Worm (Caenorhabditis elegans) whole organism, L3 larva: Measurements from ENCODE around the gene str-130.
A peak's percentile ranks its signal among the peaks of the same experiment; 100 is the strongest.

ENCODE experiments used
- R02D3.7 ChIP-seq: fragments of 150-350 bp; optimal IDR thresholded peaks from 2 replicates; lab custom pipeline; 2014; ENCODE audit warnings: missing biosample characterization, missing genetic modification characterization
- ZK546.5 ChIP-seq: sonication (generic microtip); optimal IDR thresholded peaks from 2 replicates; lab custom pipeline; 2017; ENCODE audit warnings: missing biosample characterization, missing genetic modification characterization
- aly-2 ChIP-seq: fragments of 150-350 bp; optimal IDR thresholded peaks from 2 replicates; lab custom pipeline; 2014; ENCODE audit warnings: missing biosample characterization, missing genetic modification characterization
- ama-1 ChIP-seq: fragments of 150-350 bp; optimal IDR thresholded peaks from 2 replicates; lab custom pipeline; 2018
- ceh-16 ChIP-seq: sonication (generic microtip); optimal IDR thresholded peaks from 2 replicates; lab custom pipeline; 2017; ENCODE audit warnings: missing biosample characterization, missing genetic modification characterization
- ceh-82 ChIP-seq: fragments of 150-350 bp; optimal IDR thresholded peaks from 2 replicates; lab custom pipeline; 2014; ENCODE audit warnings: missing biosample characterization, missing genetic modification characterization
- egl-27 ChIP-seq: sonication (generic microtip); optimal IDR thresholded peaks from 4 replicates; lab custom pipeline; 2017; ENCODE audit warnings: missing biosample characterization, missing genetic modification reagents, missing genetic modification characterization
- egl-5 ChIP-seq: fragments of 150-350 bp; optimal IDR thresholded peaks from 2 replicates; lab custom pipeline; 2017; ENCODE audit warnings: missing biosample characterization, missing genetic modification reagents, missing genetic modification characterization, inconsistent platforms
- elt-1 ChIP-seq: fragments of 150-350 bp; optimal IDR thresholded peaks from 2 replicates; lab custom pipeline; 2014; ENCODE audit warnings: missing biosample characterization, missing genetic modification characterization
- elt-2 ChIP-seq: sonication (generic microtip); optimal IDR thresholded peaks from 2 replicates; lab custom pipeline; 2016; ENCODE audit warnings: missing genetic modification reagents, mild to moderate bottlenecking, missing genetic modification characterization, missing compliant biosample characterization
- elt-3 ChIP-seq, 3 experiments: fragments of 150-350 bp in 1 of 3; sonication (generic microtip) in 2 of 3; optimal IDR thresholded peaks; 2 replicates in 2 of 3; 4 replicates in 1 of 3; lab custom pipeline; 2014 to 2017; ENCODE audit warnings: missing biosample characterization in 3 of 3, missing genetic modification characterization in 3 of 3
- fkh-10 ChIP-seq: sonication (generic microtip); optimal IDR thresholded peaks from 2 replicates; lab custom pipeline; 2017; ENCODE audit warnings: missing biosample characterization, missing genetic modification reagents, missing genetic modification characterization
- fkh-2 ChIP-seq: fragments of 150-350 bp; optimal IDR thresholded peaks from 2 replicates; lab custom pipeline; 2014; ENCODE audit warnings: missing biosample characterization, missing genetic modification reagents, missing genetic modification characterization
- fos-1 ChIP-seq: fragments of 150-350 bp; optimal IDR thresholded peaks from 2 replicates; lab custom pipeline; 2014; ENCODE audit warnings: missing biosample characterization, missing genetic modification characterization
- hmg-11 ChIP-seq: sonication (generic microtip); optimal IDR thresholded peaks from 2 replicates; lab custom pipeline; 2016; ENCODE audit warnings: missing genetic modification characterization, missing compliant biosample characterization
- lin-15B ChIP-seq: fragments of 150-350 bp; optimal IDR thresholded peaks from 2 replicates; lab custom pipeline; 2014; ENCODE audit warnings: missing biosample characterization, missing genetic modification characterization
- lin-39 ChIP-seq: fragments of 150-350 bp; optimal IDR thresholded peaks from 2 replicates; lab custom pipeline; 2018; ENCODE audit warnings: missing biosample characterization, missing genetic modification reagents, missing genetic modification characterization
- lsy-12 ChIP-seq: sonication (generic microtip); optimal IDR thresholded peaks from 2 replicates; lab custom pipeline; 2016; ENCODE audit warnings: mild to moderate bottlenecking, missing genetic modification characterization, missing compliant biosample characterization
- mdl-1 ChIP-seq: fragments of 150-350 bp; optimal IDR thresholded peaks from 2 replicates; lab custom pipeline; 2014; ENCODE audit warnings: missing biosample characterization, missing genetic modification characterization
- mml-1 ChIP-seq: fragments of 150-350 bp; sonication (generic microtip); optimal IDR thresholded peaks from 3 replicates; lab custom pipeline; 2014; ENCODE audit warnings: missing biosample characterization, missing genetic modification characterization
- nfya-1 ChIP-seq: sonication (generic microtip); optimal IDR thresholded peaks from 2 replicates; lab custom pipeline; 2017; ENCODE audit warnings: missing genetic modification characterization, mild to moderate bottlenecking, missing compliant biosample characterization, antibody characterized with exemption, moderate library complexity; ENCODE audit not compliant: insufficient read depth
- nhr-11 ChIP-seq: fragments of 150-350 bp; optimal IDR thresholded peaks from 2 replicates; lab custom pipeline; 2014; ENCODE audit warnings: missing biosample characterization, missing genetic modification characterization
- nhr-25 ChIP-seq: sonication (generic microtip); optimal IDR thresholded peaks from 2 replicates; lab custom pipeline; 2017; ENCODE audit warnings: missing biosample characterization, missing genetic modification characterization
- nhr-43 ChIP-seq: sonication (generic microtip); optimal IDR thresholded peaks from 2 replicates; lab custom pipeline; 2016; ENCODE audit warnings: mild to moderate bottlenecking, missing genetic modification characterization, missing compliant biosample characterization; ENCODE audit not compliant: poor library complexity, severe bottlenecking
- nhr-67 ChIP-seq: fragments of 150-350 bp; optimal IDR thresholded peaks from 2 replicates; lab custom pipeline; 2014; ENCODE audit warnings: missing biosample characterization, missing genetic modification characterization
- nhr-77 ChIP-seq: fragments of 150-350 bp; optimal IDR thresholded peaks from 2 replicates; lab custom pipeline; 2014; ENCODE audit warnings: missing biosample characterization, missing genetic modification characterization
- pha-4 ChIP-seq: fragments of 150-350 bp; optimal IDR thresholded peaks from 2 replicates; lab custom pipeline; 2014; ENCODE audit warnings: missing biosample characterization, missing genetic modification reagents, missing genetic modification characterization
- pqm-1 ChIP-seq: fragments of 150-350 bp; optimal IDR thresholded peaks from 2 replicates; lab custom pipeline; 2017; ENCODE audit warnings: missing biosample characterization, missing genetic modification characterization, inconsistent platforms
- skn-1 ChIP-seq: fragments of 150-350 bp; optimal IDR thresholded peaks from 2 replicates; lab custom pipeline; 2014; ENCODE audit warnings: missing biosample characterization, missing genetic modification characterization
- snpc-4 ChIP-seq: fragments of 150-350 bp; optimal IDR thresholded peaks from 2 replicates; lab custom pipeline; 2014; ENCODE audit warnings: missing biosample characterization, missing genetic modification characterization
- unc-39 ChIP-seq: sonication (generic microtip); optimal IDR thresholded peaks from 4 replicates; lab custom pipeline; 2017; ENCODE audit warnings: missing biosample characterization, missing genetic modification characterization
- unc-62 ChIP-seq: fragments of 150-350 bp; sonication (generic microtip); optimal IDR thresholded peaks from 4 replicates; lab custom pipeline; 2014; ENCODE audit warnings: missing biosample characterization, missing genetic modification reagents, missing genetic modification characterization
- ztf-11 ChIP-seq: fragments of 150-350 bp; optimal IDR thresholded peaks from 2 replicates; lab custom pipeline; 2014; ENCODE audit warnings: missing biosample characterization, missing genetic modification characterization
- ztf-4 ChIP-seq: fragments of 150-350 bp; optimal IDR thresholded peaks from 2 replicates; lab custom pipeline; 2014; ENCODE audit warnings: missing biosample characterization, missing genetic modification characterization

The str-130 gene

DNA sequence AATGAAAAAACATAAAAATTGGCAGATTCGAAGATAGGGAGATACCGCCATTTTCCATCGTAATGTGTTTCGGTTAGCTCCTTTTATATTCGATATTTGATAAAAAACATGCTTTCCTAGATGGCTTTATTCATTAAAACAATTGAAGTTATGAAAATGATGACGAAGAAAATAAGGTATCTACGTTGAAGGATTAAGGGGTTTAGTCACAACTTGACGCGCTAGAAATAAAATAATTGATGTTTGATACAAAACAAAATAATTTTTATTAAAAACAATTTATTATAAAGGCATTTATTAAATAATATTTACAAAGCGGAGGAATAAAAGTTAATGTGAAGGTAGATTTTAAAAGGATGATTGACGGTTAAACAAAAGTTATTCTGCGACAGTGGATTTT is at the start of gene str-130:
Gene str-130 (minus strand): TSS at position 101 of the 400 bp plus-strand sequence.
- TF ChIP-seq fkh-2 (tag; lab: Kevin White, UChicago) (no peak), pqm-1 (tag; lab: Kevin White, UChicago) (no peak), egl-5 (no peak), nhr-77 (tag; lab: Kevin White, UChicago) (no peak), mml-1 (tag; lab: Kevin White, UChicago) (no peak), unc-39 (tag; lab: Kevin White, UChicago) (no peak), elt-2 (tag; lab: Kevin White, UChicago) (no peak), lin-15B (tag; lab: Kevin White, UChicago) (no peak), fos-1 (tag; lab: Kevin White, UChicago) (no peak), fkh-10 (no peak), unc-62 (GFP tag; lab: Kevin White, UChicago) (no peak), nhr-25 (no peak), hmg-11 (no peak), nhr-11 (tag; lab: Kevin White, UChicago) (no peak), nfya-1 (tag; lab: Kevin White, UChicago) (no peak), mdl-1 (tag; lab: Kevin White, UChicago) (no peak), nhr-43 (no peak), R02D3.7 (no peak), ztf-11 (tag; lab: Kevin White, UChicago) (no peak), skn-1 (tag; lab: Kevin White, UChicago) (no peak)

DNA sequence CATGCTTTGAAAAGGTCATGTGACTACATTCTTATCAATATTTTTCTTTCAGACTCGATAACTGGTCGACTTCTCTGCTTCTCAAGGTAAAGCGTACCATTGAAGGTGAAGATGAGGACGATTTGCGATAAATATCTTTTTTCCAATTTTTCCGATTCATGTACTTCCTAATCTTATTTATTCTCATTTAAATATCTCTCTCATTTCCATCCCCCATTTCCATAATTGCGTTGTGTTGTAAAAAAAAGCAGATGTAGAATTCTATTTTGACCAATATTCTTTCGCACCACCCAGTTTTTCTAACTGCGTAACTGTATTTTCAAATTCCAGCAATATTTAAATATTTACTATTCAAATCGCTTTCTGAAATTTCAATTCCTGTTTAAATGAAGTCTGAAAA is 42.4 kb upstream of the str-130 start, which contains the start of gene D1014.4:
Gene D1014.4 (plus strand): TSS at position 301 of the 400 bp plus-strand sequence.
- TF ChIP-seq elt-1 (tag; lab: Kevin White, UChicago) = no peak
- no peak for TF ChIP-seq ceh-16 (tag; lab: Kevin White, UChicago)
- no peak for TF ChIP-seq nfya-1 (tag; lab: Kevin White, UChicago)
- TF ChIP-seq ztf-4 = no peak
- TF ChIP-seq R02D3.7 = no peak
- TF ChIP-seq elt-2 (tag; lab: Kevin White, UChicago) = peak; percentile 34

DNA sequence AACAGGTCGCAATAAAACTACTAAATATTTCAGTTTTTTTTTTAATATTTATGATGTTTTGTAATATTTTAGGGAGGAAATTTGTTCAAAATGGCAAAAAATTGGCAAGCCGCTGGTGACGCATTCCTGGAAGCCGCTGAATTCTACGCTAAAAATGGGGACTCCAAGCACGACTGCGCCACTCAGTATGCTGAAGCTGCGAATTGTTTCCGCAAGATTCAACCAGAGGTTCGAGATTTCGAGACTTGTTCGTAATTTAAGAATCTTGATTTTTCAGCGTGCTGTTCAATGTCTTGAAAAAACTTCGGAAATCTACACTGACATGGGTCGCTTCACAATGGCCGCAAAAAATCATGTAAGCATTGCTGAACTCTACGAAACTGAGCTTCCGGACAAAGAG is 41.1 kb upstream of the str-130 start:
- TF ChIP-seq unc-39 (tag; lab: Kevin White, UChicago) (no peak), fkh-2 (tag; lab: Kevin White, UChicago) (no peak), ama-1 (lab: Kevin White, UChicago) (peak; percentile 65)
- TF ChIP-seq, all 47 proteins: peak for 1

DNA sequence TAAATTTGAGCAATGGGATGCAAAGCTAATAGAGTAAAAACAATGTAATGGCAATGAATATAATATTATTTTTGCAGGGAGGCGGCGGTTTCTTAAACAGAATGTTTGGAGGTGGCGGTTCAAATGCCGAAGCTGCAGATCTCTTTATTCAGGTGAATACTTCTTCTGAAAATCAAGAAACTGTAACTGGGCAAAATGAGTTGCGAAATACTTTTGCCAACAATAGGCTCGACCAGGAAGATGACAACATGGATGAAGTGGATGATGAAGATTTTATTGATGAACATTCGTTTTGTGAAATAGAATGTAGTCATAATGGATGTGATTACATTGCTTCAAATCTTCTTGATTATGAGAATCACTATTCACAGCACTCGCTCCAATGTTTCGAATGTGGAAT is 40.3 kb upstream of the str-130 start:
- TF ChIP-seq unc-39 (tag; lab: Kevin White, UChicago) = no peak
- no peak for TF ChIP-seq aly-2 (tag; lab: Kevin White, UChicago)
- no peak for TF ChIP-seq lin-39
- TF ChIP-seq snpc-4 (tag; lab: Kevin White, UChicago) = no peak
- no peak for TF ChIP-seq lsy-12 (tag; lab: Kevin White, UChicago)
- no peak for TF ChIP-seq ZK546.5 (tag; lab: Kevin White, UChicago)
- TF ChIP-seq ztf-4 = no peak
- no peak for TF ChIP-seq nfya-1 (tag; lab: Kevin White, UChicago)
- no peak for TF ChIP-seq egl-27 (tag; lab: Kevin White, UChicago)
- TF ChIP-seq elt-3 (tag; optimal IDR thresholded peaks at IDR 0.05; lab: Kevin White, UChicago) = no peak
- no peak for TF ChIP-seq elt-1 (tag; lab: Kevin White, UChicago)
- TF ChIP-seq nhr-67 (tag; lab: Kevin White, UChicago) = no peak

DNA sequence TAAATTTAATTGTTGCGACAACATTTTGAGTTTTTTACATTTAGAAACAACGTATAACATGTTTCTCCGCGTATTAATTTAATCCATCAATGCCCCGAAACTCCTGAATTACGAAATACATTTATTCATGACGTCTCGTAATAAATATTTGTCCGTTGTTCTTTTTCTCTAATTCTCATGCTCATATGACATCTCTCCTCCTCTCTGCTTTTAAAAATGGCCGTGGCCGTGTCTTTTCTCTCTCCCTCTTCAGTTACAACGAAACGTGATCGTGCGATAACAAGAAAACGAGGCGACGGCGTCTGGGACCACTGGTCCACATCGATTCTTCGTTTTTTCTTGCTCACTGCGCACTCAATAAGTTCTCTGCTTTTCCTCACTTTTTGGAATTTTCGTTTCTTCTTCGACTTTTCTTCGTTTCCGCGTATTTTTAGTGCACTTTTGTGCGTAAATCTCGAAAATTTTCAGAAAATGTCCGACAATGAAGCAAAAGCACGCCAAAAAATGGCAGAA is 39.7 kb upstream of the str-130 start, which contains the start of gene snap-1:
Gene snap-1 (plus strand): TSS at position 463 of the 513 bp plus-strand sequence.
- peak; percentile 23 for TF ChIP-seq ama-1 (lab: Kevin White, UChicago)
- no peak for TF ChIP-seq unc-62 (GFP tag; lab: Kevin White, UChicago)
- TF ChIP-seq elt-1 (tag; lab: Kevin White, UChicago) = peak; percentile 5
- no peak for TF ChIP-seq ceh-82
- no peak for TF ChIP-seq unc-39 (tag; lab: Kevin White, UChicago)
- TF ChIP-seq lin-39 = peak; percentile 35
- peak; percentile 60 for TF ChIP-seq pha-4 (tag; lab: Kevin White, UChicago)
- TF ChIP-seq elt-2 (tag; lab: Kevin White, UChicago) = peak; percentile 5
- no peak for TF ChIP-seq ztf-4
- peak; percentile 11 for TF ChIP-seq pqm-1 (tag; lab: Kevin White, UChicago)
- peak; percentile 72 for TF ChIP-seq lin-15B (tag; lab: Kevin White, UChicago)
- TF ChIP-seq nfya-1 (tag; lab: Kevin White, UChicago) = peak; percentile 74
- peak; percentile 65 for TF ChIP-seq snpc-4 (tag; lab: Kevin White, UChicago)
